Worm (Caenorhabditis elegans): ENCODE data around the gene str-102.

DNA sequence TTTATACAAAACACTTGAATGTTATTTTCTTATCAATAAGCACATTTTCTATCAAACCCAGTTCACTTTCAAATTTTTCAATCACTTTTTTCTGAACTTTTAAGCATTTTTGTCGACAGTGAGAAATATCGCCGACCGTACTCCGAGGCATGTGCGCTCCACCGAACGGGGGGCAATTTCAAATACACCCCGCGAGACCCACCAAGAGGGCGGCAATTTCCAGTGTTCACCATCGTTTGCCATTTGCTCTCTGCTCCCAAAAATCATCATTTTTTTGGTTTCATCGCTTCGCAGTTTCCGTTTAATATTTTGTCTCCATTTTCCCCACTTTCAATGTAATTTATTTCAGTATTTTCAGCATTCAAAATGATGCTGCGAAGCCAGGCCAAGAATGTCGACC is 10.5 kb downstream of the str-102 start, which contains the start of gene cyb-3:
- no peak for TF ChIP-seq pqm-1 (tag; optimal IDR thresholded peaks at IDR 0.05)
- TF ChIP-seq nhr-11 (tag; optimal IDR thresholded peaks at IDR 0.05) = no peak
- TF ChIP-seq lin-13 (GFP tag; optimal IDR thresholded peaks at IDR 0.05) = no peak
- no peak for TF ChIP-seq egl-43 (GFP tag; IDR thresholded peaks at IDR 0.05)
- TF ChIP-seq mxl-3 (GFP tag; optimal IDR thresholded peaks at IDR 0.05) = no peak
- no peak for TF ChIP-seq daf-19 (GFP tag; conservative IDR thresholded peaks at IDR 0.05)
- TF ChIP-seq snpc-1.2 (GFP tag; IDR thresholded peaks at IDR 0.05) = no peak
- TF ChIP-seq tag-97 (GFP tag; IDR thresholded peaks at IDR 0.05) = no peak

All from whole organism, L4 larva.